Fruit fly (Drosophila melanogaster) S2 (cell line): Measurements from ENCODE around the gene CG13003.

Source experiments
- CG8478 ChIP-seq: fragments of >200 bp; optimal IDR thresholded peaks from 2 replicates; lab custom pipeline; 2018
- CTCF ChIP-seq, 2 experiments: fragments of >200 bp; optimal IDR thresholded peaks; 2 replicates each; lab custom pipeline; 2018

dm6 chrX:16816500-16816899 is 59.8 kb downstream of the CG13003 start:
- TF ChIP-seq CG8478 (lab: Kevin White, UChicago), result no peak
- TF ChIP-seq CTCF (optimal IDR thresholded peaks at IDR 0.05; lab: Kevin White, UChicago), result no peak
